Fruit fly (Drosophila melanogaster) Kc167 (cell line): ENCODE data around the gene Pits.

Experiments used
- Myc ChIP-seq: fragments of >200 bp; optimal IDR thresholded peaks from 2 replicates; lab custom pipeline; 2017; ENCODE audit warnings: missing external identifiers
- h ChIP-seq: fragments of >200 bp; optimal IDR thresholded peaks from 3 replicates; lab custom pipeline; 2018; ENCODE audit warnings: missing external identifiers
- psq ChIP-seq: fragments of >200 bp; optimal IDR thresholded peaks from 2 replicates; lab custom pipeline; 2017; ENCODE audit warnings: missing external identifiers
- ttk ChIP-seq: sonication (Bioruptor generic); optimal IDR thresholded peaks from 2 replicates; lab custom pipeline; 2017; ENCODE audit warnings: missing external identifiers

- TF ChIP-seq Myc (lab: Kevin White, UChicago): no peak
- TF ChIP-seq psq (lab: Kevin White, UChicago): no peak
- no peak for TF ChIP-seq h (lab: Kevin White, UChicago)
- no peak for TF ChIP-seq ttk
These were observed 4.7 kb downstream of the Pits start for dm6 chrX:12578328-12578700.
